Fruit fly (Drosophila melanogaster) Kc167 (cell line): ENCODE data around the gene CG33643.

Experiments
- Sin3A ChIP-seq: fragments of >200 bp; optimal IDR thresholded peaks from 2 replicates; lab custom pipeline; 2018; ENCODE audit warnings: missing external identifiers
- h ChIP-seq: fragments of >200 bp; optimal IDR thresholded peaks from 3 replicates; lab custom pipeline; 2018; ENCODE audit warnings: missing external identifiers
- insv ChIP-seq: fragments of >200 bp; optimal IDR thresholded peaks from 3 replicates; lab custom pipeline; 2018; ENCODE audit warnings: missing external identifiers
- psq ChIP-seq: fragments of >200 bp; optimal IDR thresholded peaks from 2 replicates; lab custom pipeline; 2017; ENCODE audit warnings: missing external identifiers

dm6 chr2L:13513331-13514261 is 17.3 kb upstream of the CG33643 start:
- TF ChIP-seq Sin3A (no peak), h (lab: Kevin White, UChicago) (no peak), psq (lab: Kevin White, UChicago) (no peak), insv (lab: Kevin White, UChicago) (peak; percentile 35)
